Fruit fly (Drosophila melanogaster): Measurements from ENCODE around the gene JIL-1.

DNA sequence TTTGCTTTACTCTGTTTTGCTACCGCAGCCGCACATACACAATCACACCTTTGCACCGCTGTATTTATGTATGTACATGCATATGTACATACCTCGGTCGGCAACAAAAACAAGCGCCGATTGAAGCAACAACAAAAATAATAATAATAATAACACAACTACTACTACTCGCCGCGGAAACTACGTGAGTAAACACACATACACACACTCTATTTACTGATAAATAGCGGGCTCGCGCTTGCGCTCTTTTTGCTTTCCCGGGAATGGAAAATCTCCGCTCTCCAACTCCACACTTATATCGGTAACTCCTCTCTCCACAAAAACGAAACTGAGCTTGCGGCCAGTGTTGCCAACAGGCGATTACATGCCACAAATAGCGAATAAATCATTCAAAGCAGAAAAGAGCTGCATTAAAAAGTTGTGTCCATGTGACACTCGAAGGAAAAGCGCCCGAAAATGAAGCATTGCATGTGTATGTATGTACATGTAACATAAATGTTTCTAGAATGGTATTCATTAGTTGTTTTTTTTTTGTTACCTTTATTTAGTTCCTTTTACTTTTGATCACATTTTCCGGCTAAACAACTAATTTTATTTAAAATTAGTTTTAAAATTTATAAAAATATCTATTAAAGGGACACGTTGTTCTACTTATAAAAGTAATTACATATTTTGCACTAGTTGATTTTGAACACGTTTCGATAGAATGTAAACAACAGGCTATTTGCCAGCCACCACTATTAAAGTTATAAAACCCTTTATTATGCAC lies 25.8 kb upstream of the JIL-1 start:
- TF ChIP-seq br (GFP tag; optimal IDR thresholded peaks at IDR 0.05) = no peak
- no peak for TF ChIP-seq fru (GFP tag; optimal IDR thresholded peaks at IDR 0.05)
